Fruit fly (Drosophila melanogaster) whole organism: Measurements from ENCODE around the gene Ndc1.

Experiments used
- CG8478 ChIP-seq: fragments of >200 bp; optimal IDR thresholded peaks from 2 replicates; lab custom pipeline; 2018; ENCODE audit warnings: inconsistent platforms
- pan ChIP-seq: fragments of >200 bp; optimal IDR thresholded peaks from 2 replicates; lab custom pipeline; 2017
- usp ChIP-seq: fragments of >200 bp; optimal IDR thresholded peaks from 2 replicates; lab custom pipeline; 2017; ENCODE audit warnings: missing biosample characterization, missing genetic modification characterization, mixed read lengths

DNA sequence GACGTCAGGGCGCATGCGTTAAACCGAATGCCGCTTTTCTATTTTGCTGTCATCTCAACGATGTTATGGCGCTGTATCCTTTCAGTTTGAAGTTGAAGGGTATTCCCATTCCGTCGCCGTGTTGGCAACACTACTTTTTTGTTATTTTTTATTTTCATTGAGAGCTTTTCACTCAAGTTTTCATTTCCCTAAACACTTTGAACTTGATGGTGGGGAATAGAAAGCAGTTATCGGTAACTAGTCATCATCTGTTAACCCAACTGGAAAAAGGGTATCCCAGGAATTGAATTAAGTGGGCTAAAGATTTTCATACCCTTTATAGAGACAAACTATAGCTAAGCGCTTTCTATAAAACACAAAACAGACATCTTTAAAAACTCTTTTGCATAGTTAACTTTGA lies 36.6 kb upstream of the Ndc1 start:
- TF ChIP-seq pan (lab: Kevin White, UChicago): no peak
- no peak for TF ChIP-seq CG8478 (lab: Kevin White, UChicago)
- no peak for TF ChIP-seq usp
